Fruit fly (Drosophila melanogaster) S2 (cell line): ENCODE data around the gene CG13308.

ENCODE experiments used
- CG8478 ChIP-seq: fragments of >200 bp; optimal IDR thresholded peaks from 2 replicates; lab custom pipeline; 2018
- CTCF ChIP-seq, 2 experiments: fragments of >200 bp; optimal IDR thresholded peaks; 2 replicates each; lab custom pipeline; 2018

The CG13308 gene

dm6 chr3L:8787240-8787639 lies 21.1 kb upstream of the CG13308 start:
- TF ChIP-seq CG8478 (lab: Kevin White, UChicago) (no peak), CTCF (optimal IDR thresholded peaks at IDR 0.05; lab: Kevin White, UChicago) (no peak)

- no peak for TF ChIP-seq CTCF (optimal IDR thresholded peaks at IDR 0.05; lab: Kevin White, UChicago)
Measured at dm6 chr3L:8787701-8788100, 20.6 kb upstream of the CG13308 start.

- TF ChIP-seq CTCF (optimal IDR thresholded peaks at IDR 0.05; lab: Kevin White, UChicago), result no peak
- TF ChIP-seq CG8478 (lab: Kevin White, UChicago), result no peak
Measured at dm6 chr3L:8788445-8788844, 19.9 kb upstream of the CG13308 start, which contains the start of gene Acbp5. Acbp5 (minus strand) TSS chr3L:8788545.

DNA sequence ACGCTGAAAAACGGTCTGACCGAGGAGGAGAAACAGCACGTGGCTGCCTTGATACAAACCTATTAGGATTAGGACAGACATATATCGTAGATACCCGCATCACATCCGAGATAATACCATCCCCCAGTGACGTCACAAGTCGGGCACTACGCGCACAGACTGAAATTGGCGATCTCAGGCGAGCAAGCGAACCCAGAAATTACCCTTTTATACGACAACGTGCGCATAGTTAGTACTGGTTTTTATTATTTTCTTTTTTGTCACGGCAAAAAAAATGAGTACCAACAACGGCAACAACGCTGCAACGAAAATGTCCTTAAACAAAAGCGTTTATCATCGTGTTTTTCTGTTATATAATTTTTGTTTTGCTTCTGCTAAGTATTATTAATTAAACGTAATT lies 10.2 kb upstream of the CG13308 start:
- TF ChIP-seq CTCF (optimal IDR thresholded peaks at IDR 0.05; lab: Kevin White, UChicago), result no peak
- TF ChIP-seq CG8478 (lab: Kevin White, UChicago), result no peak

- no peak for TF ChIP-seq CG8478 (lab: Kevin White, UChicago)
- TF ChIP-seq CTCF (optimal IDR thresholded peaks at IDR 0.05; lab: Kevin White, UChicago), result no peak
Measured at dm6 chr3L:8798539-8798938, 9.8 kb upstream of the CG13308 start.

DNA sequence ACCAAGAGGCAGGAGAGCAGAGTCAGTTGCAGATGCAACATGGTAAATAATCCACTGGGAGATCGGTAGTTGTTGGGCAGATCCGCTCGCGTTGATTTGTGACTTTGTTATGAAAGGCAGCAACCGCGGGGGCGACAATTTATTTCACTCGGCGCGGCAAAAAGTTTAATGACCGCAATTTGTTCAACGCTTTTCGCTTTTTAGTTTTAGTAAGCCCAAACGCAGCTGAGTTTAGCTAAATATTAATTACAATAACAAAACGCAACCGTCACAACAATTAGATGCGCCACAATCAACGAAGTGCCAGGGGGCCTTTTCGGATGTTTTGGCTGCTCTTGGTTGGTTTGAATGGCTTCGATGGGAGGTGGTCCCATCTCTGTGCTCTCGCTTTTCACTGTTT lies 7.9 kb upstream of the CG13308 start, which contains the start of gene CG13310:
CG13310 (minus strand) TSS at position 101 of the 400 bp plus-strand sequence.
- TF ChIP-seq CG8478 (lab: Kevin White, UChicago) (no peak), CTCF (optimal IDR thresholded peaks at IDR 0.05; lab: Kevin White, UChicago) (no peak)

DNA sequence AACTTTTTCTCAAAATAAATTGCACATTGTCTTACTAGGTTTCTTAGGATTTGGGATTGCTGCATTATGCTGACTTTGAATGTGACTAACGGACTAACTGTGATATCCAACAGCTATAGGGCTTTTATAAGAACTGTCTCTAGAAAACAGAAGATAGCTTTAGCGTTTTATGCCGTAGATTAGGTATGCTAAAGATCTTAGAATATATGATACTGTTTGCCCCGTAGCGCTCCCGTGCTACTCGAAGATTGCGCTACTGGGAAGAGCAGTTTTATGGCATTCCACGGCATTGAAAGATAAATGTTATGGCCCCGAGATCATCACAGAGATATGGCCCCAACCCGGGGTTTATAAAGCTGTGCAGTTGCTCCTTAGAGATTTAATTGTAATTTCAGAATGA lies 6.3 kb upstream of the CG13308 start, which contains the start of the genes CG13311 and CG34426:
CG13311 (minus strand) TSS at position 101 of the 400 bp plus-strand sequence.
CG34426 (plus strand) TSS at position 400 of the 400 bp plus-strand sequence.
- no peak for TF ChIP-seq CG8478 (lab: Kevin White, UChicago)
- TF ChIP-seq CTCF (optimal IDR thresholded peaks at IDR 0.05; lab: Kevin White, UChicago), result no peak

DNA sequence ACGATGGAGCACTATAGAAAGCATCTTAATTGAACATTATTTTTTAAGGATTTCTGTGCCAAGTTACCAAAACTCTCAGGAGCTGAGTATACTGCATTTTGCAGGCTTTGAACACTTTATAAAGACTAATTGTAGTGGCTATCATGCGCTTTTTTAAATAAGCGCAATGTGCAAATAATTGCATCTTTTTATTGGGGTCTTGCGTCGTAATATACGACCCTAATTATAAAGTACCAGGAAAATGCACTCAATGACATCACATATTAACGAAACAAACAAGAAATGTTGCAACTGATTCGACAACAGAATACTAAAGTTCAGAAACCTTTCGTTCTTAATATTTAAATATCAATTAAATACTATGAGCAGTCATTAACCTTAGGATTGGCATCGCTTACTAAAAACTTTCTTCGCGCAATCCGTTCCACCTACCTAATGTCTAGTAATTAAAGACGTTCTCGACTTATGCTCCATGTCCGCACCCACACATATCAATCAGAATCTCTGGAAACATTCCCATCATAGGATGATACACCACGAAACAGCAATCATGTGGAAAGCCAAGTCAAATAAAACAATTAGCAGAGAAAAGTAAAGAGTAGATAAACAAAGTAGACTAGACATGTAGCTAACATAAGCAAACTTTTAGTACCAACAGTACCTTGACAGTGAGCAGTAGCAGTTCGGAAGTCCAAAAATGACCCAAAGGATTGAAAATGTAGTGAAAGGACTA lies 4.1 kb upstream of the CG13308 start, which contains the start of the genes CG32023 and CG34427:
CG32023 (minus strand) TSS at position 101 of the 733 bp plus-strand sequence.
CG34427 (plus strand) TSS at position 683 of the 733 bp plus-strand sequence.
- no peak for TF ChIP-seq CG8478 (lab: Kevin White, UChicago)
- no peak for TF ChIP-seq CTCF (optimal IDR thresholded peaks at IDR 0.05; lab: Kevin White, UChicago)

- no peak for TF ChIP-seq CTCF (optimal IDR thresholded peaks at IDR 0.05; lab: Kevin White, UChicago)
- TF ChIP-seq CG8478 (lab: Kevin White, UChicago), result no peak
Measured at dm6 chr3L:8807113-8807651, 1.2 kb upstream of the CG13308 start, which contains the start of the genes CG13312 and CG32024. CG13312 (minus strand) TSS chr3L:8807213. CG32024 (plus strand) TSS chr3L:8807601.

dm6 chr3L:8810095-8810494 lies 1.8 kb downstream of the CG13308 start, which contains the start of gene CG13309:
CG13309 (plus strand) TSS chr3L:8810395.
- TF ChIP-seq CG8478 (lab: Kevin White, UChicago) (no peak), CTCF (optimal IDR thresholded peaks at IDR 0.05; lab: Kevin White, UChicago) (no peak)

dm6 chr3L:8813484-8813883 lies 5.1 kb downstream of the CG13308 start:
- no peak for TF ChIP-seq CG8478 (lab: Kevin White, UChicago)
- TF ChIP-seq CTCF (optimal IDR thresholded peaks at IDR 0.05; lab: Kevin White, UChicago), result no peak

DNA sequence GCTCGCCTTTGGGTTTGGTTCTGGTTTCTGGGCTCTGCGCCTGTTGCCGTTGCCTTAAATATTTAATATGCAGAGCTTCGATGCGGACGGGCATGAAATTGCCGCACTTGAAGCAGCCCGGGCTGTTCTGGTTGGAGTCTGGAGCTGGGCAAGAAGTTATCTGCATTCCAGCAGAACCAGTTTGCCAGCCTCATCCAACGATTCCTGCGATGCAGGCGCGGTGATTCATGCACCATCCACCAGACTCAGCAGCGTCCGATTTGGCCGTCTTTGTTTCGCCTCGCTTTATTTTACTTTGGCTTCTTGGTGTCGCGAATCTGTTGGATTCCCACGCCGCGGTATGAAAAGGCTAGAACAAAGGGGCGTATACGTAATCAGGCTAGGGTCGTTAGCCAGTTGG lies 11.1 kb downstream of the CG13308 start:
- TF ChIP-seq CG8478 (lab: Kevin White, UChicago), result no peak
- no peak for TF ChIP-seq CTCF (optimal IDR thresholded peaks at IDR 0.05; lab: Kevin White, UChicago)

DNA sequence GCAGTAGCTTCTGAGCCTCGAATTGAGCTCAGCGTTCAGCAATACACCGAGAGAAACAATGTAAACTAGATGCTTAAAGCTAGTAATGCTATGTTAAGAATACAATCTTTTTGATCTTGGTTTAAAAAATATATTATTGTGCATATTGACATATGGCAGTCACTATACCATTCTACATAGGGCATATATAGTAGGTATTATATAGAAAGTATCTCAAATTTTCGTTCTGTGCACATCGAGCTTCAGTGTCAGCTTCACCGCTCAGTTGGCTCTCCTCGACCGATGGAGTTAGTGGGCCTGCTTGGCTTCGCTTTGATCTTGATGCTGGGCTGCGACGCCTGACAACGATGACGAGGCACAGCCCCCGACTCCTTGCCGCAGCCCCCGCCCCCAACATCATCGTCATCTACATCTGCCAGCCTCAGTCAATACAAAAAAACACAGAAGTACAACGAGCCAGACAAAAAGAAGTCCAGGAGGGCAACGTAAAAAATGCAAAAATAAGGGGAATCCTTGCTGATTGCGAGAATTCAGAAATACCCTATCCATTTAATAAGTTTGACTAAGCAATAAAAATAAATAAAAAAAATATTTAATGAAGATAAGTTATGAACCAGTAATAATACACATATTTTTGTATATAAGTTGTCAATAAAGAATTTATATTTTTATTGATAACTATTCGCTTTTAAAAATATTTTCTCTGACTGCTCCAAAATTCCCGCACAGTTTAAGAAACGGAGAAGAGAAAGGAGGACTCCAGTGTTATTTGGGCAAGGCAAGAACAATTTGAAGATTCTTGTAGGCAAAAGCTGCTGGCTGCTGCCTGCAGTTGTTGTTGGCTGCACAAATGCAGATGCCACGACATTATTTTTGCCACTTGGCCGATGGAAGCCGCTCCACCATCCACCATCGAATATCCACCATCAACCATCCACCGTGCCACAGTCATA lies 13.6 kb downstream of the CG13308 start:
- TF ChIP-seq CG8478 (lab: Kevin White, UChicago) (no peak), CTCF (optimal IDR thresholded peaks at IDR 0.05; lab: Kevin White, UChicago) (no peak)

DNA sequence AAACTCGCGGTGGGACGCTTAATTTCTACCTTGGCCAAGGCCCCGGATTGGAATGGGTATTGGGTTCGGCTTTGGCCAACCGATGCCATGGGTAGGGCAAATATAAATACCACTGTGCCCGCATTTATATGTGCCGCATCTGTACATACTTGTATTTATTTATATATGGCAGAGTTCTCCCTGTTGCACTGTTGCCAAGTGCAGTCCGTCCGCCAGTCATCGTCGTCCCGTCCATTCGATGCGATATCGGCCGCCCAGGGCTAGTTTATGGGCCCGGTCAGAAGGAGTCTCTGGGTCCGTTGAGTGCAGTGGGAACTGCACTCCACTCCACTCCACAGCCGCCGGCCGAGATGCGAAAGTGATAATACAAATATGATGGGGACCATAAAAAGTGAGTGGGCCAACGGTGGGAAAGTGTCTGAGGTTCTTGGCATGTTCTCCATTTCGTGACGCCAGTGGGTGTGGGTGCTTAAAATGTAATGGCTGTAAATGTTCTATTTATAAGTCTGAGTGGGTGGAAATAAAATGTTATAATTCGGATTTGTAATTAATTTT lies 14.6 kb downstream of the CG13308 start:
- TF ChIP-seq CG8478 (lab: Kevin White, UChicago), result no peak
- no peak for TF ChIP-seq CTCF (optimal IDR thresholded peaks at IDR 0.05; lab: Kevin White, UChicago)
